Fruit fly (Drosophila melanogaster): ENCODE results near the gene DppIII.

DNA sequence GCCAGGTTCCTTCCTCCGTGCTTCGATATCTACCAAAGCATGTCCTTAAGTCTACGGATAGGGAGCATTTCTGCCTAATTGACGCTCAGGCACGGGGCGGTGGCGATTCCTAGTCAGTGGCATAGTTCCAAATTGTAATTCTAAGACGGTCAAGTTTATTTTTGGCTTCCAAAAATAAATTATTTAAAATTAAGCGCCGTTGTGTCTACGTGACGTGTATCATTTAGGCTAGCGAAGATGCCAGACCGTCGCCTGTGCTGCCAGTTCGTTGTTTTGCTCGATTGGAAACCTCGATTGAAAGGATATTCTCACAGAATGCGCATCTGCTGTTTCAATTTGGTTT lies 4.9 kb downstream of the DppIII start:
- TF ChIP-seq sv (GFP tag; optimal IDR thresholded peaks at IDR 0.05): no peak
- TF ChIP-seq Abd-B (GFP tag; optimal IDR thresholded peaks at IDR 0.05): no peak
- no peak for TF ChIP-seq woc (GFP tag; optimal IDR thresholded peaks at IDR 0.05)
- no peak for TF ChIP-seq ey (GFP tag; optimal IDR thresholded peaks at IDR 0.05)
- TF ChIP-seq Vsx2 (GFP tag; optimal IDR thresholded peaks at IDR 0.05; ENCODE audit: partially characterized antibody): no peak
- no peak for TF ChIP-seq N (GFP tag; optimal IDR thresholded peaks at IDR 0.05)

Data from whole organism, wandering third instar larva.